Worm (Caenorhabditis elegans) whole organism, L1 larva: Measurements from ENCODE around the gene R148.3.

ENCODE experiments used
- C16A3.4 ChIP-seq: fragments of 150-350 bp; optimal IDR thresholded peaks from 2 replicates; lab custom pipeline; 2014; ENCODE audit warnings: missing biosample characterization, missing genetic modification characterization
- C34B4.2 ChIP-seq: sonication (generic microtip); optimal IDR thresholded peaks from 2 replicates; lab custom pipeline; 2017; ENCODE audit warnings: mild to moderate bottlenecking, missing genetic modification characterization, missing compliant biosample characterization
- Y116A8C.19 ChIP-seq: sonication (generic microtip); optimal IDR thresholded peaks from 2 replicates; lab custom pipeline; 2016; ENCODE audit warnings: missing compliant biosample characterization, missing genetic modification characterization, borderline replicate concordance
- aha-1 ChIP-seq: fragments of 150-350 bp; optimal IDR thresholded peaks from 2 replicates; lab custom pipeline; 2014; ENCODE audit warnings: missing biosample characterization, missing genetic modification characterization
- aly-2 ChIP-seq: fragments of 150-350 bp; optimal IDR thresholded peaks from 2 replicates; lab custom pipeline; 2014; ENCODE audit warnings: missing biosample characterization, missing genetic modification characterization
- blmp-1 ChIP-seq: fragments of 150-350 bp; optimal IDR thresholded peaks from 2 replicates; lab custom pipeline; 2014; ENCODE audit warnings: missing biosample characterization, missing genetic modification characterization
- ceh-8 ChIP-seq: fragments of 200-800 bp; sonication (Bioruptor generic); optimal IDR thresholded peaks from 2 replicates; lab custom pipeline; 2018; ENCODE audit warnings: mild to moderate bottlenecking, missing genetic modification characterization, moderate library complexity, missing compliant biosample characterization
- ceh-90 ChIP-seq: sonication (generic microtip); optimal IDR thresholded peaks from 2 replicates; lab custom pipeline; 2016; ENCODE audit warnings: missing genetic modification characterization, missing compliant biosample characterization
- ces-1 ChIP-seq: fragments of 150-350 bp; optimal IDR thresholded peaks from 2 replicates; lab custom pipeline; 2014; ENCODE audit warnings: missing biosample characterization, missing genetic modification reagents, missing genetic modification characterization
- efl-1 ChIP-seq, 4 experiments: fragments of 150-350 bp; optimal IDR thresholded peaks in 3 of 4; peaks in 1 of 4; 1 replicate in 1 of 4; 2 replicates in 3 of 4; lab custom pipeline; 2014; ENCODE audit warnings: missing biosample characterization in 2 of 4, missing genetic modification characterization in 2 of 4, missing genetic modification reagents in 2 of 4
- efl-3 ChIP-seq: fragments of 200-800 bp; sonication (Bioruptor generic); optimal IDR thresholded peaks from 2 replicates; lab custom pipeline; 2018; ENCODE audit warnings: mild to moderate bottlenecking, missing genetic modification characterization, missing compliant biosample characterization
- elt-2 ChIP-seq: sonication (generic microtip); optimal IDR thresholded peaks from 2 replicates; lab custom pipeline; 2016; ENCODE audit warnings: missing genetic modification characterization, mild to moderate bottlenecking, inconsistent platforms, missing compliant biosample characterization, missing genetic modification reagents
- fkh-4 ChIP-seq: sonication (generic microtip); optimal IDR thresholded peaks from 2 replicates; lab custom pipeline; 2016; ENCODE audit warnings: missing compliant biosample characterization, missing genetic modification characterization, borderline replicate concordance
- grh-1 ChIP-seq: fragments of 200-800 bp; sonication (Bioruptor generic); IDR thresholded peaks from 2 replicates; pipeline ENCODE4 v1.3.6; 2022; ENCODE audit warnings: missing genetic modification reagents, missing genetic modification characterization, missing compliant biosample characterization
- hlh-4 ChIP-seq: sonication (generic microtip); optimal IDR thresholded peaks from 2 replicates; lab custom pipeline; 2016; ENCODE audit warnings: mild to moderate bottlenecking, missing genetic modification characterization, missing compliant biosample characterization
- isw-1 ChIP-seq: fragments of 200-800 bp; sonication (Bioruptor generic); IDR thresholded peaks from 2 replicates; pipeline ENCODE4 v1.3.6; 2022; ENCODE audit warnings: missing genetic modification characterization, missing compliant biosample characterization
- jun-1 ChIP-seq: fragments of 150-350 bp; optimal IDR thresholded peaks from 2 replicates; lab custom pipeline; 2014; ENCODE audit warnings: missing biosample characterization, missing genetic modification reagents, missing genetic modification characterization
- lin-15B ChIP-seq: fragments of 150-350 bp; sonication (generic microtip); optimal IDR thresholded peaks from 3 replicates; lab custom pipeline; 2014; ENCODE audit warnings: missing biosample characterization, missing genetic modification characterization
- lin-35 ChIP-seq, 2 experiments: fragments of 150-350 bp; optimal IDR thresholded peaks; 2 replicates each; lab custom pipeline; 2014; ENCODE audit warnings: missing biosample characterization in 2 of 2, missing genetic modification characterization in 2 of 2, missing genetic modification reagents in 2 of 2
- lsy-2 ChIP-seq, 2 experiments: fragments of 150-350 bp; optimal IDR thresholded peaks; 2 replicates each; lab custom pipeline; 2014; ENCODE audit warnings: missing biosample characterization in 2 of 2, missing genetic modification characterization in 2 of 2
- mdl-1 ChIP-seq, 2 experiments: fragments of 150-350 bp; optimal IDR thresholded peaks; 2 replicates each; lab custom pipeline; 2014 to 2017; ENCODE audit warnings: missing biosample characterization in 2 of 2, missing genetic modification characterization in 2 of 2, inconsistent platforms in 1 of 2
- mep-1 ChIP-seq: fragments of 150-350 bp; optimal IDR thresholded peaks from 2 replicates; lab custom pipeline; 2014; ENCODE audit warnings: missing biosample characterization, missing genetic modification characterization
- nhr-11 ChIP-seq: fragments of 150-350 bp; optimal IDR thresholded peaks from 2 replicates; lab custom pipeline; 2014; ENCODE audit warnings: missing biosample characterization, missing genetic modification characterization
- nhr-237 ChIP-seq: fragments of 150-350 bp; optimal IDR thresholded peaks from 2 replicates; lab custom pipeline; 2014; ENCODE audit warnings: missing biosample characterization, missing genetic modification characterization
- nhr-28 ChIP-seq: fragments of 150-350 bp; optimal IDR thresholded peaks from 2 replicates; lab custom pipeline; 2014; ENCODE audit warnings: missing biosample characterization, missing genetic modification characterization
- nhr-71 ChIP-seq: sonication (generic microtip); optimal IDR thresholded peaks from 2 replicates; lab custom pipeline; 2016; ENCODE audit warnings: mild to moderate bottlenecking, missing genetic modification characterization, moderate library complexity, missing compliant biosample characterization
- nhr-77 ChIP-seq: fragments of 150-350 bp; optimal IDR thresholded peaks from 2 replicates; lab custom pipeline; 2014; ENCODE audit warnings: missing biosample characterization, missing genetic modification characterization
- nhr-84 ChIP-seq: sonication (generic microtip); optimal IDR thresholded peaks from 2 replicates; lab custom pipeline; 2017; ENCODE audit warnings: missing biosample characterization, missing genetic modification characterization
- nhr-85 ChIP-seq: sonication (generic microtip); peaks from one replicate; lab custom pipeline; 2016; ENCODE audit warnings: missing genetic modification characterization, inconsistent platforms, missing compliant biosample characterization
- pag-3 ChIP-seq: sonication (generic microtip); optimal IDR thresholded peaks from 2 replicates; lab custom pipeline; 2017; ENCODE audit warnings: missing genetic modification characterization, mild to moderate bottlenecking, missing compliant biosample characterization, antibody characterized with exemption, borderline replicate concordance; ENCODE audit not compliant: insufficient read depth
- pax-3 ChIP-seq: fragments of 200-800 bp; sonication (Bioruptor generic); optimal IDR thresholded peaks from 2 replicates; lab custom pipeline; 2018; ENCODE audit warnings: mild to moderate bottlenecking, missing genetic modification characterization, moderate library complexity, missing compliant biosample characterization
- pqm-1 ChIP-seq: sonication (generic microtip); optimal IDR thresholded peaks from 3 replicates; lab custom pipeline; 2017; ENCODE audit warnings: missing biosample characterization, missing genetic modification characterization
- rnt-1 ChIP-seq: sonication (generic microtip); optimal IDR thresholded peaks from 2 replicates; lab custom pipeline; 2016; ENCODE audit warnings: mild to moderate bottlenecking, missing genetic modification characterization, moderate library complexity, missing compliant biosample characterization
- skn-1 ChIP-seq: fragments of 150-350 bp; optimal IDR thresholded peaks from 2 replicates; lab custom pipeline; 2014; ENCODE audit warnings: missing biosample characterization, missing genetic modification characterization
- sup-37 ChIP-seq: fragments of 200-800 bp; sonication (Bioruptor generic); optimal IDR thresholded peaks from 2 replicates; lab custom pipeline; 2018; ENCODE audit warnings: mild to moderate bottlenecking, missing genetic modification characterization, missing compliant biosample characterization
- tbx-2 ChIP-seq: sonication (generic microtip); optimal IDR thresholded peaks from 2 replicates; lab custom pipeline; 2016; ENCODE audit warnings: missing genetic modification characterization, missing compliant biosample characterization
- tlp-1 ChIP-seq: fragments of 150-350 bp; optimal IDR thresholded peaks from 2 replicates; lab custom pipeline; 2014; ENCODE audit warnings: missing biosample characterization, missing genetic modification characterization
- unc-130 ChIP-seq: fragments of 150-350 bp; optimal IDR thresholded peaks from 2 replicates; lab custom pipeline; 2017; ENCODE audit warnings: missing biosample characterization, missing genetic modification characterization, inconsistent platforms
- vab-15 ChIP-seq: sonication (generic microtip); optimal IDR thresholded peaks from 2 replicates; lab custom pipeline; 2017; ENCODE audit warnings: missing genotype, mild to moderate bottlenecking, missing genetic modification characterization, missing compliant biosample characterization
- zag-1 ChIP-seq: fragments of 150-350 bp; optimal IDR thresholded peaks from 2 replicates; lab custom pipeline; 2014; ENCODE audit warnings: missing biosample characterization, missing genetic modification characterization
- ztf-11 ChIP-seq, 2 experiments: sonication (generic microtip); optimal IDR thresholded peaks; 2 replicates each; lab custom pipeline; 2016 to 2017; ENCODE audit warnings: missing genetic modification characterization in 2 of 2, missing biosample characterization in 1 of 2, missing compliant biosample characterization in 1 of 2
- ztf-4 ChIP-seq: fragments of 150-350 bp; optimal IDR thresholded peaks from 2 replicates; lab custom pipeline; 2014; ENCODE audit warnings: missing biosample characterization, missing genetic modification characterization

The R148.3 gene

DNA sequence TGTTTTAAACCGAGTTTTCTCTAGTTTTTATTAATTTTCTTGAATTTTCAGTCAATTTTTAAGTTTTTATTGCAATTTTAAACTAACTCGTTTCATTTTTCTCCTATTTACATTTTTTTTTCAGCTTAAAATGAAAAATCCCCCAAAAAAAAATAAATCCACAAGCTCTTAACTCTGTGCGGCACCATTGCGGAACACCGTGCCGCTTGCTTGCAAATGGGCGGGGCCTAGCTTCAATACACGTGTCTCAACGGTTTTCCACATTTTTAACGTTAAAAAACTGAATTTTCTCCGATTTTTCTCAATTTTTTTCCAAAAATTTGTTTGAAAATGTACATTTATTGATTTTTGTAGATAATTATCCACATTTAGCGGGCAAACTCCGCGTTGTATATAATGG lies at the start of gene R148.3 (continued):
- TF ChIP-seq fkh-4, result no peak
- TF ChIP-seq tlp-1 (tag; lab: Kevin White, UChicago), result no peak
- TF ChIP-seq C16A3.4 (tag; lab: Kevin White, UChicago), result peak; percentile 3
- peak; percentile 36 to 50 for TF ChIP-seq efl-1 (optimal IDR thresholded peaks at IDR 0.05; lab: Kevin White, UChicago)
- peak; percentile 41 to 94 for TF ChIP-seq efl-1 (GFP tag; optimal IDR thresholded peaks at IDR 0.05 in 1 of 2; lab: Kevin White, UChicago)
- TF ChIP-seq hlh-4 (tag; lab: Kevin White, UChicago), result no peak
- peak; percentile 80 for TF ChIP-seq nhr-85 (tag; lab: Kevin White, UChicago)
- TF ChIP-seq jun-1 (tag; lab: Kevin White, UChicago), result no peak
- TF ChIP-seq ztf-11 (tag; optimal IDR thresholded peaks at IDR 0.05; lab: Kevin White, UChicago), result peak in 1 of 2 experiments; percentile 31
- peak; percentile 48 for TF ChIP-seq tbx-2 (tag; lab: Kevin White, UChicago)
- TF ChIP-seq nhr-28 (tag; lab: Kevin White, UChicago), result no peak
- TF ChIP-seq unc-130 (tag; lab: Kevin White, UChicago), result peak; percentile 53
- peak; percentile 30 for TF ChIP-seq lin-15B (tag; lab: Kevin White, UChicago)
- no peak for TF ChIP-seq pqm-1 (tag; lab: Kevin White, UChicago)
- TF ChIP-seq lsy-2 (tag; optimal IDR thresholded peaks at IDR 0.05; lab: Kevin White, UChicago), result peak; percentile 49 to 69
- TF ChIP-seq sup-37, result no peak
- TF ChIP-seq nhr-77 (tag; lab: Kevin White, UChicago), result no peak
- no peak for TF ChIP-seq C34B4.2
- TF ChIP-seq nhr-11 (tag; lab: Kevin White, UChicago), result no peak
- TF ChIP-seq lin-35 (GFP tag; optimal IDR thresholded peaks at IDR 0.05; lab: Kevin White, UChicago), result peak; percentile 6 to 59
- no peak for TF ChIP-seq aha-1 (tag; lab: Kevin White, UChicago)
- peak in 1 of 2 experiments; percentile 61 for TF ChIP-seq mdl-1 (tag; optimal IDR thresholded peaks at IDR 0.05; lab: Kevin White, UChicago)
- no peak for TF ChIP-seq ceh-8 (GFP tag; lab: Kevin White, UChicago)
- no peak for TF ChIP-seq zag-1 (tag; lab: Kevin White, UChicago)
- peak; percentile 42 for TF ChIP-seq blmp-1
- TF ChIP-seq aly-2 (tag; lab: Kevin White, UChicago), result no peak
- TF ChIP-seq nhr-84 (tag; lab: Kevin White, UChicago), result no peak
- no peak for TF ChIP-seq efl-3 (GFP tag; lab: Kevin White, UChicago)
- no peak for TF ChIP-seq elt-2 (tag; lab: Kevin White, UChicago)
- TF ChIP-seq nhr-237, result no peak
- no peak for TF ChIP-seq grh-1 (GFP tag; lab: Robert Waterston, UW)
- no peak for TF ChIP-seq ceh-90 (tag; lab: Kevin White, UChicago)

ce11 chrIII:3127074-3127596 lies 48.0 kb upstream of the R148.3 start, which contains the start of gene nipa-1:
TSS of gene nipa-1 (minus strand) at chrIII:3127124.
- TF ChIP-seq sup-37 (no peak), nhr-237 (no peak), ztf-4 (tag; lab: Kevin White, UChicago) (no peak), pax-3 (no peak), Y116A8C.19 (no peak), jun-1 (tag; lab: Kevin White, UChicago) (no peak), ceh-90 (tag; lab: Kevin White, UChicago) (no peak), skn-1 (tag; lab: Kevin White, UChicago) (no peak), ceh-8 (GFP tag; lab: Kevin White, UChicago) (no peak), pqm-1 (tag; lab: Kevin White, UChicago) (no peak), vab-15 (tag; lab: Kevin White, UChicago) (no peak), mdl-1 (tag; optimal IDR thresholded peaks at IDR 0.05; lab: Kevin White, UChicago) (no peak), ces-1 (GFP tag; lab: Kevin White, UChicago) (no peak), rnt-1 (tag; lab: Kevin White, UChicago) (no peak), mep-1 (tag; lab: Kevin White, UChicago) (no peak), unc-130 (tag; lab: Kevin White, UChicago) (no peak), lin-35 (GFP tag; optimal IDR thresholded peaks at IDR 0.05; lab: Kevin White, UChicago) (no peak), pag-3 (tag; lab: Kevin White, UChicago) (no peak), isw-1 (no peak), nhr-71 (tag; lab: Kevin White, UChicago) (no peak)
- TF ChIP-seq, all 84 proteins: peak for 0
